Fruit fly (Drosophila melanogaster) whole organism, prepupa: ENCODE data around the gene vap.

Source experiments
- CG10631 ChIP-seq: fragments of 200-800 bp; sonication (Bioruptor generic); optimal IDR thresholded peaks from 2 replicates; lab custom pipeline; 2016; ENCODE audit warnings: missing biosample characterization, missing genetic modification characterization
- CG3919 ChIP-seq: fragments of 200-800 bp; sonication (Bioruptor generic); optimal IDR thresholded peaks from 3 replicates; lab custom pipeline; 2016; ENCODE audit warnings: missing biosample characterization, missing genetic modification characterization
- CG6276 ChIP-seq: fragments of 200-800 bp; sonication (Bioruptor generic); optimal IDR thresholded peaks from 2 replicates; lab custom pipeline; 2017; ENCODE audit warnings: missing biosample characterization, mild to moderate bottlenecking, missing genetic modification characterization
- CG9139 ChIP-seq: fragments of 200-800 bp; sonication (Bioruptor generic); optimal IDR thresholded peaks from 3 replicates; lab custom pipeline; 2017; ENCODE audit warnings: missing biosample characterization, mild to moderate bottlenecking, missing genetic modification characterization
- net ChIP-seq: fragments of 200-800 bp; sonication (Bioruptor generic); optimal IDR thresholded peaks from 3 replicates; lab custom pipeline; 2016; ENCODE audit warnings: missing biosample characterization, missing genetic modification characterization
- spab ChIP-seq: fragments of 200-800 bp; sonication (Bioruptor generic); optimal IDR thresholded peaks from 2 replicates; lab custom pipeline; 2017; ENCODE audit warnings: missing biosample characterization, mild to moderate bottlenecking, missing genetic modification characterization, missing genetic modification reagents

vap gene

dm6 chrX:15950056-15950455 is 55.6 kb downstream of the vap start:
- no peak for TF ChIP-seq CG10631 (GFP tag; lab: Kevin White, UChicago)
- no peak for TF ChIP-seq CG6276 (GFP tag; lab: Kevin White, UChicago)
- TF ChIP-seq net: no peak
- TF ChIP-seq spab (GFP tag; lab: Kevin White, UChicago): no peak
- TF ChIP-seq CG9139 (GFP tag; lab: Kevin White, UChicago): no peak
- TF ChIP-seq CG3919 (GFP tag; lab: Kevin White, UChicago): no peak
